Fruit fly (Drosophila melanogaster) whole organism, embryonic: Measurements from ENCODE around the gene CG13837.
A peak's percentile ranks its signal among the peaks of the same experiment; 100 is the strongest.

Experiments
- Ada2b ChIP-seq: fragments of 200-800 bp; sonication (Bioruptor generic); IDR thresholded peaks from 2 replicates; pipeline ENCODE4 v1.3.6; 2022; ENCODE audit warnings: missing biosample characterization, missing genetic modification characterization
- Antp ChIP-seq: fragments of 200-800 bp; sonication (Bioruptor generic); optimal IDR thresholded peaks from 3 replicates; lab custom pipeline; 2016; ENCODE audit warnings: missing biosample characterization, missing genetic modification characterization
- Awh ChIP-seq: fragments of 200-800 bp; sonication (Bioruptor generic); IDR thresholded peaks from 2 replicates; pipeline ENCODE4, ENCODE4 v1.3.6; 2022; ENCODE audit warnings: missing biosample characterization, missing genetic modification characterization
- B-H2 ChIP-seq: fragments of 200-800 bp; sonication (Bioruptor generic); optimal IDR thresholded peaks from 2 replicates; lab custom pipeline; 2018; ENCODE audit warnings: missing biosample characterization, mild to moderate bottlenecking, missing genetic modification characterization
- CG10147 ChIP-seq: fragments of 200-800 bp; sonication (Bioruptor generic); optimal IDR thresholded peaks from 2 replicates; lab custom pipeline; 2019; ENCODE audit warnings: missing biosample characterization, mild to moderate bottlenecking, missing genetic modification characterization, moderate library complexity
- CG14050 ChIP-seq: fragments of 200-800 bp; sonication (Bioruptor generic); IDR thresholded peaks from 3 replicates; pipeline ENCODE4 v1.3.6; 2022; ENCODE audit warnings: missing biosample characterization, missing genetic modification characterization
- CG1602 ChIP-seq: fragments of 200-800 bp; sonication (Bioruptor generic); optimal IDR thresholded peaks from 3 replicates; lab custom pipeline; 2016; ENCODE audit warnings: missing biosample characterization, missing genetic modification characterization
- CG17912 ChIP-seq: fragments of 200-800 bp; sonication (Bioruptor generic); optimal IDR thresholded peaks from 2 replicates; lab custom pipeline; 2018; ENCODE audit warnings: missing biosample characterization, mild to moderate bottlenecking, missing genetic modification characterization
- CG18262 ChIP-seq: fragments of 200-800 bp; optimal IDR thresholded peaks from 3 replicates; lab custom pipeline; 2019; ENCODE audit warnings: missing biosample characterization, mild to moderate bottlenecking, missing genetic modification characterization, moderate library complexity
- CG1832 ChIP-seq: fragments of 200-800 bp; sonication (Bioruptor generic); optimal IDR thresholded peaks from 2 replicates; lab custom pipeline; 2017; ENCODE audit warnings: missing biosample characterization, mild to moderate bottlenecking, missing genetic modification characterization, inconsistent platforms
- CG18599 ChIP-seq: fragments of 200-800 bp; sonication (Bioruptor generic); optimal IDR thresholded peaks from 3 replicates; lab custom pipeline; 2017; ENCODE audit warnings: missing biosample characterization, missing genetic modification characterization, mild to moderate bottlenecking, moderate library complexity, missing genetic modification reagents
- CG2129 ChIP-seq: fragments of 200-800 bp; sonication (Bioruptor generic); IDR thresholded peaks from 2 replicates; pipeline ENCODE4 v1.3.6; 2022; ENCODE audit warnings: missing biosample characterization, missing genetic modification characterization; ENCODE audit not compliant: partially characterized antibody
- CG2889 ChIP-seq: fragments of 200-800 bp; sonication (Bioruptor generic); IDR thresholded peaks from 3 replicates; pipeline ENCODE4 v1.3.6; 2022; ENCODE audit warnings: missing biosample characterization, missing genetic modification characterization
- CG30431 ChIP-seq: fragments of 200-800 bp; sonication (Bioruptor generic); optimal IDR thresholded peaks from 2 replicates; lab custom pipeline; 2017; ENCODE audit warnings: missing biosample characterization, missing genetic modification characterization
- CG31224 ChIP-seq: fragments of 200-800 bp; sonication (Bioruptor generic); IDR thresholded peaks from 2 replicates; pipeline ENCODE4 v1.3.6; 2022; ENCODE audit warnings: missing biosample characterization, missing genetic modification characterization
- CG3281 ChIP-seq: fragments of 200-800 bp; sonication (Bioruptor generic); optimal IDR thresholded peaks from 3 replicates; lab custom pipeline; 2017; ENCODE audit warnings: missing biosample characterization, mild to moderate bottlenecking, missing genetic modification characterization
- CG34422 ChIP-seq: fragments of 200-800 bp; sonication (Bioruptor generic); IDR thresholded peaks from 3 replicates; pipeline ENCODE4 v1.3.6; 2022; ENCODE audit warnings: missing biosample characterization, missing genetic modification characterization
- CG4730 ChIP-seq: fragments of 200-800 bp; sonication (Bioruptor generic); IDR thresholded peaks from 2 replicates; pipeline ENCODE4 v1.3.6; 2022; ENCODE audit warnings: missing biosample characterization, missing genetic modification characterization
- CG5245 ChIP-seq: fragments of 200-800 bp; sonication (Bioruptor generic); optimal IDR thresholded peaks from 3 replicates; lab custom pipeline; 2016; ENCODE audit warnings: missing biosample characterization, missing genetic modification characterization
- CG7839 ChIP-seq: fragments of 200-800 bp; sonication (Bioruptor generic); optimal IDR thresholded peaks from 3 replicates; lab custom pipeline; 2018; ENCODE audit warnings: missing biosample characterization, mild to moderate bottlenecking, missing genetic modification characterization, moderate library complexity
- Camta ChIP-seq: fragments of 200-800 bp; sonication (Bioruptor generic); optimal IDR thresholded peaks from 2 replicates; lab custom pipeline; 2016; ENCODE audit warnings: missing biosample characterization, missing genetic modification characterization
- D ChIP-seq, 2 experiments: fragments of 200-800 bp in 1 of 2; fragments of >200 bp in 1 of 2; sonication (Bioruptor generic) in 1 of 2; optimal IDR thresholded peaks; 2 replicates in 1 of 2; 3 replicates in 1 of 2; lab custom pipeline; 2017; ENCODE audit warnings: mild to moderate bottlenecking in 1 of 2, missing biosample characterization in 1 of 2, missing genetic modification characterization in 1 of 2, missing genetic modification reagents in 1 of 2
- Fer1 ChIP-seq: fragments of 200-800 bp; sonication (Bioruptor generic); optimal IDR thresholded peaks from 2 replicates; lab custom pipeline; 2017; ENCODE audit warnings: missing biosample characterization, mild to moderate bottlenecking, missing genetic modification characterization
- H15 ChIP-seq: fragments of 200-800 bp; sonication (Bioruptor generic); IDR thresholded peaks from 3 replicates; pipeline ENCODE4 v1.3.6; 2022; ENCODE audit warnings: missing biosample characterization, missing genetic modification characterization
- Hr3 ChIP-seq: fragments of 200-800 bp; sonication (Bioruptor generic); optimal IDR thresholded peaks from 3 replicates; lab custom pipeline; 2016; ENCODE audit warnings: missing biosample characterization, missing genetic modification characterization
- Jarid2 ChIP-seq: fragments of 200-800 bp; sonication (Bioruptor generic); optimal IDR thresholded peaks from 3 replicates; lab custom pipeline; 2017; ENCODE audit warnings: mild to moderate bottlenecking, missing biosample characterization, missing genetic modification reagents, missing genetic modification characterization
- Med ChIP-seq: fragments of 200-800 bp; sonication (Bioruptor generic); peaks from one replicate; lab custom pipeline; 2016; ENCODE audit warnings: missing biosample characterization, missing genetic modification characterization, mild to moderate bottlenecking, inconsistent platforms, moderate library complexity
- Ptx1 ChIP-seq: fragments of 200-800 bp; sonication (Bioruptor generic); IDR thresholded peaks from 2 replicates; pipeline ENCODE4 v1.3.6; 2022; ENCODE audit warnings: missing biosample characterization, missing genetic modification characterization
- Spps ChIP-seq: fragments of 200-800 bp; sonication (Bioruptor generic); optimal IDR thresholded peaks from 2 replicates; lab custom pipeline; 2018; ENCODE audit warnings: missing biosample characterization, mild to moderate bottlenecking, missing genetic modification characterization
- Sry-β ChIP-seq: fragments of 200-800 bp; sonication (Bioruptor generic); optimal IDR thresholded peaks from 2 replicates; lab custom pipeline; 2018; ENCODE audit warnings: missing biosample characterization, mild to moderate bottlenecking, missing genetic modification characterization, moderate library complexity
- Taf1 ChIP-seq: fragments of 200-800 bp; sonication (Bioruptor generic); IDR thresholded peaks from 2 replicates; pipeline ENCODE4 v1.3.6; 2022; ENCODE audit warnings: missing biosample characterization, missing genetic modification characterization
- Xbp1 ChIP-seq: fragments of 200-800 bp; sonication (Bioruptor generic); optimal IDR thresholded peaks from 3 replicates; lab custom pipeline; 2016; ENCODE audit warnings: missing biosample characterization, mild to moderate bottlenecking, missing genetic modification characterization
- bcd ChIP-seq: fragments of 200-800 bp; sonication (Bioruptor generic); optimal IDR thresholded peaks from 2 replicates; lab custom pipeline; 2017; ENCODE audit warnings: missing biosample characterization, mild to moderate bottlenecking, missing genetic modification characterization
- fd3F ChIP-seq: fragments of 200-800 bp; sonication (Bioruptor generic); optimal IDR thresholded peaks from 2 replicates; lab custom pipeline; 2018; ENCODE audit warnings: missing biosample characterization, mild to moderate bottlenecking, missing genetic modification characterization, moderate library complexity
- fd96Cb ChIP-seq: fragments of 200-800 bp; sonication (Bioruptor generic); optimal IDR thresholded peaks from 2 replicates; lab custom pipeline; 2018; ENCODE audit warnings: missing biosample characterization, mild to moderate bottlenecking, missing genetic modification characterization, moderate library complexity
- gem ChIP-seq: fragments of 200-800 bp; sonication (Bioruptor generic); optimal IDR thresholded peaks from 2 replicates; lab custom pipeline; 2019; ENCODE audit warnings: missing biosample characterization, mild to moderate bottlenecking, missing genetic modification characterization, moderate library complexity
- grau ChIP-seq: fragments of 200-800 bp; optimal IDR thresholded peaks from 3 replicates; lab custom pipeline; 2019; ENCODE audit warnings: missing biosample characterization, mild to moderate bottlenecking, missing genetic modification characterization, moderate library complexity
- kni ChIP-seq: fragments of 200-800 bp; sonication (Bioruptor generic); optimal IDR thresholded peaks from 3 replicates; lab custom pipeline; 2017; ENCODE audit warnings: mild to moderate bottlenecking, missing biosample characterization, missing genetic modification reagents, missing genetic modification characterization
- knrl ChIP-seq: fragments of 200-800 bp; sonication (Bioruptor generic); IDR thresholded peaks from 3 replicates; pipeline ENCODE4 v1.3.6; 2022; ENCODE audit warnings: missing biosample characterization, missing genetic modification characterization; ENCODE audit not compliant: partially characterized antibody
- lab ChIP-seq: fragments of 200-800 bp; sonication (Bioruptor generic); optimal IDR thresholded peaks from 3 replicates; lab custom pipeline; 2017; ENCODE audit warnings: missing biosample characterization, missing genetic modification characterization, mild to moderate bottlenecking, moderate library complexity, missing genetic modification reagents
- luna ChIP-seq: fragments of 200-800 bp; sonication (Bioruptor generic); optimal IDR thresholded peaks from 2 replicates; lab custom pipeline; 2016; ENCODE audit warnings: missing biosample characterization, missing genetic modification characterization
- odd ChIP-seq: fragments of 200-800 bp; sonication (Bioruptor generic); optimal IDR thresholded peaks from 2 replicates; lab custom pipeline; 2017; ENCODE audit warnings: missing biosample characterization, mild to moderate bottlenecking, missing genetic modification characterization
- phol ChIP-seq: fragments of 200-800 bp; sonication (Bioruptor generic); optimal IDR thresholded peaks from 3 replicates; lab custom pipeline; 2018; ENCODE audit warnings: missing biosample characterization, mild to moderate bottlenecking, missing genetic modification characterization, moderate library complexity
- row ChIP-seq: fragments of 200-800 bp; sonication (Bioruptor generic); IDR thresholded peaks from 3 replicates; pipeline ENCODE4 v1.3.6; 2022; ENCODE audit warnings: missing biosample characterization, missing genetic modification characterization
- slp2 ChIP-seq: fragments of 200-800 bp; sonication (Bioruptor generic); optimal IDR thresholded peaks from 2 replicates; lab custom pipeline; 2016; ENCODE audit warnings: missing biosample characterization, missing genetic modification characterization
- ssp ChIP-seq: fragments of 200-800 bp; sonication (Bioruptor generic); IDR thresholded peaks from 2 replicates; pipeline ENCODE4 v1.3.6; 2022; ENCODE audit warnings: missing biosample characterization, missing genetic modification characterization
- tin ChIP-seq: fragments of 200-800 bp; sonication (Bioruptor generic); optimal IDR thresholded peaks from 3 replicates; lab custom pipeline; 2016; ENCODE audit warnings: missing biosample characterization, missing genetic modification characterization
- ttk ChIP-seq: fragments of 200-800 bp; sonication (Bioruptor generic); IDR thresholded peaks from 2 replicates; pipeline ENCODE4 v2.1.2; 2022; ENCODE audit warnings: missing biosample characterization, missing genetic modification characterization
- vvl ChIP-seq: fragments of 200-800 bp; sonication (Bioruptor generic); IDR thresholded peaks from 2 replicates; pipeline ENCODE4 v1.3.6; 2022; ENCODE audit warnings: missing biosample characterization, missing genetic modification characterization
- wek ChIP-seq: fragments of 200-800 bp; sonication (Bioruptor generic); optimal IDR thresholded peaks from 3 replicates; lab custom pipeline; 2018; ENCODE audit warnings: missing biosample characterization, mild to moderate bottlenecking, missing genetic modification characterization, moderate library complexity

The CG13837 gene

DNA sequence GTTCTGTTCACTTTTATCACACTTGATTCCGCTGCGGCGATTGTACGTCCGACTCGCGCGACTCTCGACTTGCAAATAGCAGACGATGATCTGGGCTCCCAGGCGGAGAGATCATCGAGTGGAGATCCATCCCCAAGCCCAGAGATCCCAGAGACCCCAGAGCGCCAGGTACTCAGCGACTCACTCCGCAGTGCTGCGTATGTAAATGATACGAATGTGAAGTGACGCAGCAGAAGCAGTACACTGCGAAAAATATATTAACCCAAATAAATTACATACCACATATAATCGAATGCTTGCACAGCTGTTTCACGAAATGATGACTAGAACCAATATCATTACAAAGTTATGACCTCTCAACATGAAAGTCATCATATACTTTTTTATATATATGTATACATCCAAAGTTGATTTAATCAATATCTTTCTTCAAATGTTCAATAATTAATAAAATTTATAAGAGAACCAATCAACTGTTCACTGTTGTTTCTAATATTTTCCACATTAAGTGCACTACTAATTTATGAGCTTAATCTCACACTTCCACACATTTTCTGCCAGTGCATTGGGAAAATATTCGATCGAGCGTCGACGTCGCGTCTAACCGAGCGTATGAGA lies 23.5 kb downstream of the CG13837 start, which contains the start of gene CG17111:
TSS of gene CG17111 (minus strand) at position 51 of the 618 bp plus-strand sequence.
- TF ChIP-seq ssp (GFP tag; lab: Robert Waterston, UW) (no peak), knrl (GFP tag; lab: Robert Waterston, UW) (no peak), B-H2 (GFP tag; lab: Kevin White, UChicago) (no peak), Awh (GFP tag; lab: Robert Waterston, UW) (no peak), CG1602 (GFP tag; lab: Kevin White, UChicago) (peak; percentile 28), luna (GFP tag; lab: Kevin White, UChicago) (no peak), D (optimal IDR thresholded peaks at IDR 0.05; lab: Kevin White, UChicago) (no peak), D (GFP tag; optimal IDR thresholded peaks at IDR 0.05; lab: Kevin White, UChicago) (peak; percentile 27), CG18262 (tag; lab: Kevin White, UChicago) (no peak), Med (peak; percentile 57), CG10147 (GFP tag; lab: Kevin White, UChicago) (peak; percentile 37), odd (GFP tag; lab: Kevin White, UChicago) (no peak), CG14050 (GFP tag; lab: Robert Waterston, UW) (no peak), Hr3 (peak; percentile 27), CG3281 (GFP tag; lab: Kevin White, UChicago) (peak; percentile 29), Sry-β (no peak), CG34422 (GFP tag; lab: Robert Waterston, UW) (no peak), bcd (GFP tag; lab: Kevin White, UChicago) (peak; percentile 39), ttk (GFP tag; lab: Robert Waterston, UW) (0 out of 2 replicates have a peak, but pooled peaks have one; percentile 35), tin (GFP tag; lab: Kevin White, UChicago) (peak; percentile 27), CG1832 (GFP tag; lab: Kevin White, UChicago) (no peak), fd3F (GFP tag; lab: Kevin White, UChicago) (no peak), CG5245 (GFP tag; lab: Kevin White, UChicago) (peak; percentile 0), row (peak; percentile 48), CG7839 (tag; lab: Kevin White, UChicago) (peak; percentile 59), Ptx1 (GFP tag; lab: Robert Waterston, UW) (peak; percentile 46), grau (tag; lab: Kevin White, UChicago) (no peak), slp2 (no peak), Spps (no peak), CG30431 (GFP tag; lab: Kevin White, UChicago) (no peak), phol (peak; percentile 60), fd96Cb (tag; lab: Kevin White, UChicago) (peak; percentile 37), Taf1 (no peak), kni (no peak), Fer1 (GFP tag; lab: Kevin White, UChicago) (no peak), Antp (GFP tag; lab: Kevin White, UChicago) (no peak), H15 (no peak), gem (tag; lab: Kevin White, UChicago) (peak; percentile 72), vvl (GFP tag; lab: Robert Waterston, UW) (peak; percentile 44), CG31224 (GFP tag; lab: Robert Waterston, UW) (no peak), CG2129 (GFP tag; lab: Robert Waterston, UW) (no peak), Xbp1 (GFP tag; lab: Kevin White, UChicago) (peak; percentile 25), Ada2b (GFP tag; lab: Robert Waterston, UW) (0 out of 2 replicates have a peak, but pooled peaks have one; percentile 18), CG4730 (GFP tag; lab: Robert Waterston, UW) (0 out of 2 replicates have a peak, but pooled peaks have one; percentile 5), CG2889 (GFP tag; lab: Robert Waterston, UW) (no peak), lab (GFP tag; lab: Kevin White, UChicago) (peak; percentile 45), wek (GFP tag; lab: Kevin White, UChicago) (no peak), Jarid2 (GFP tag; lab: Kevin White, UChicago) (no peak), CG18599 (peak; percentile 46), CG17912 (GFP tag; lab: Kevin White, UChicago) (no peak), Camta (GFP tag; lab: Kevin White, UChicago) (no peak)
